Fruit fly (Drosophila melanogaster) S2 (cell line): Measurements from ENCODE around the gene ebo.

ENCODE experiments used
- CG8478 ChIP-seq: fragments of >200 bp; optimal IDR thresholded peaks from 2 replicates; lab custom pipeline; 2018
- CTCF ChIP-seq, 2 experiments: fragments of >200 bp; optimal IDR thresholded peaks; 2 replicates each; lab custom pipeline; 2018

DNA sequence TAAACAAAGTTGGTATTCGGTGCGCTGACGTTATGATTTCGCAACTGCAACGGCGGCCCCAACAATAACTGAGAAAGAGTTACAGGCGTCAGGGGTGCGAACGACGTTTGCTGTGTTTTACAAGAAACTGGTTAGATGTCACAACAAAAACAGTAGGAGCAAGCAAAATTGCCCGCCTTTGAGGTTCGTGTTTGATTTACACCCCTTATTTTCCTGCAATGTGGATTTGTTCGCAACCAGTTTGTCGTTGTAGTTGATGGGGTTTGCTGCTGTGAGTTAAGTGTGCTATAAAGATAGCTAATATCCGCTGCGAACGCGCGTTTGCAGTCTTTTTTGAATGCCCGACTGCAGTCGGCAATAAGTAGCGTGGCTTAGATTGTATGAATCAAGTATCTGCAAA, 22.1 kb upstream of the ebo start:
- TF ChIP-seq CG8478 (lab: Kevin White, UChicago) (no peak), CTCF (optimal IDR thresholded peaks at IDR 0.05; lab: Kevin White, UChicago) (no peak)
